Worm (Caenorhabditis elegans) whole organism, late embryonic: ENCODE data around the gene F21C10.4.

ENCODE experiments used
- mec-3 ChIP-seq: sonication (generic microtip); optimal IDR thresholded peaks from 2 replicates; lab custom pipeline; 2016; ENCODE audit warnings: borderline replicate concordance, missing genetic modification characterization, missing compliant biosample characterization
- pat-9 ChIP-seq: fragments of 200-800 bp; sonication (Bioruptor generic); optimal IDR thresholded peaks from 2 replicates; lab custom pipeline; 2018; ENCODE audit warnings: mild to moderate bottlenecking, missing genetic modification characterization, moderate library complexity, missing compliant biosample characterization
- pha-4 ChIP-seq: fragments of 150-350 bp; optimal IDR thresholded peaks from 2 replicates; lab custom pipeline; 2018; ENCODE audit warnings: missing biosample characterization, missing genetic modification reagents, missing genetic modification characterization

DNA sequence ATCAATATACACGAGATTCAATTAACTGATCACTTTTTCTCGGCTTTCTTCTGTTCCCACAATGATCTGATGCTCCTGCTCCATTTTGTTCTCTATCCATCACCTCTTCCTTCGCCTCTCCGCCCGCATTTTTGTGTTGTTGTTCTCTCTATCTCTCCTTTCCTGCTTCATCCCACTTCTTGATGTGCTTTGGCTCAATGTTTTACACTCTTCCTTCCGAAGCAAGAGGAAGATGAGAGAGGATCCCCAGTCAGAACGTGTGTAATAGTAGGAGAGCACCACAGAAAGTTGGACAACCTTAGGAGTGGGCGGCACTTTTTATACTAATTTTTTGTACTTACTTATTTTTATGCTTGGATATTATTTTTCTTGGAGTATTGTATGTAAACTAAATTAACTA lies 14.5 kb upstream of the F21C10.4 start:
- TF ChIP-seq pha-4 (tag; lab: Kevin White, UChicago) (no peak), mec-3 (tag; lab: Kevin White, UChicago) (no peak), pat-9 (tag; lab: Kevin White, UChicago) (no peak)
